Worm (Caenorhabditis elegans) whole organism, young adult: Measurements from ENCODE around the gene odr-10.

Experiments used
- B0336.3 ChIP-seq: fragments of 200-800 bp; sonication (Bioruptor generic); IDR thresholded peaks from 2 replicates; pipeline ENCODE4 v1.3.6; 2022; ENCODE audit warnings: missing genetic modification characterization, missing compliant biosample characterization
- C06A6.2 ChIP-seq: fragments of 200-800 bp; sonication (Bioruptor generic); conservative IDR thresholded peaks from 2 replicates; pipeline ENCODE4 v1.3.6; 2022; ENCODE audit warnings: missing genetic modification characterization, missing compliant biosample characterization
- C17E4.6 ChIP-seq: fragments of 200-800 bp; sonication (Bioruptor generic); IDR thresholded peaks from 2 replicates; pipeline ENCODE4 v1.3.6; 2022; ENCODE audit warnings: missing genetic modification reagents, missing genetic modification characterization, missing compliant biosample characterization
- F10E7.11 ChIP-seq: sonication (generic microtip); optimal IDR thresholded peaks from 2 replicates; lab custom pipeline; 2017; ENCODE audit warnings: mild to moderate bottlenecking, missing genetic modification characterization, moderate library complexity, missing compliant biosample characterization
- F33H1.4 ChIP-seq: fragments of 200-800 bp; sonication (Bioruptor generic); IDR thresholded peaks from 2 replicates; pipeline ENCODE4 v1.3.6; 2022; ENCODE audit warnings: missing genetic modification reagents, missing genetic modification characterization, missing compliant biosample characterization
- F37B4.10 ChIP-seq: fragments of 200-800 bp; sonication (Bioruptor generic); IDR thresholded peaks from 2 replicates; pipeline ENCODE4 v1.3.6; 2022; ENCODE audit warnings: missing genetic modification characterization, missing compliant biosample characterization
- T26A5.8 ChIP-seq: sonication (generic microtip); optimal IDR thresholded peaks from 2 replicates; lab custom pipeline; 2016; ENCODE audit warnings: missing genetic modification characterization, missing compliant biosample characterization
- ZK185.1 ChIP-seq: sonication (generic microtip); optimal IDR thresholded peaks from 2 replicates; lab custom pipeline; 2016; ENCODE audit warnings: mild to moderate bottlenecking, missing genetic modification characterization, missing compliant biosample characterization; ENCODE audit not compliant: poor library complexity, severe bottlenecking
- bed-1 ChIP-seq: fragments of 200-800 bp; sonication (Bioruptor generic); IDR thresholded peaks from 2 replicates; pipeline ENCODE4 v1.3.6; 2022; ENCODE audit warnings: missing genetic modification reagents, missing genetic modification characterization, missing compliant biosample characterization
- bed-2 ChIP-seq: fragments of 200-800 bp; sonication (Bioruptor generic); IDR thresholded peaks from 2 replicates; pipeline ENCODE4 v1.3.6; 2022; ENCODE audit warnings: missing genetic modification reagents, missing genetic modification characterization, missing compliant biosample characterization
- cebp-1 ChIP-seq, 2 experiments: fragments of 200-800 bp in 1 of 2; sonication (Bioruptor generic) in 1 of 2; sonication (generic microtip) in 1 of 2; IDR thresholded peaks in 1 of 2; optimal IDR thresholded peaks in 1 of 2; 2 replicates each; pipeline versions ENCODE4 v1.3.6 to Lab custom; 2017 to 2022; ENCODE audit warnings: missing compliant biosample characterization in 2 of 2, missing genetic modification characterization in 2 of 2, mild to moderate bottlenecking in 1 of 2, missing genetic modification reagents in 1 of 2, moderate library complexity in 1 of 2
- cebp-2 ChIP-seq: fragments of 200-800 bp; sonication (Bioruptor generic); IDR thresholded peaks from 2 replicates; pipeline ENCODE4 v1.3.6; 2022; ENCODE audit warnings: missing genetic modification characterization, missing compliant biosample characterization
- ceh-91 ChIP-seq: fragments of 200-800 bp; sonication (Bioruptor generic); IDR thresholded peaks from 2 replicates; pipeline ENCODE4 v1.3.6; 2022; ENCODE audit warnings: missing genetic modification reagents, missing genetic modification characterization, missing compliant biosample characterization
- dox-1 ChIP-seq: fragments of 200-800 bp; sonication (Bioruptor generic); IDR thresholded peaks from 2 replicates; pipeline ENCODE4 v1.3.6; 2022; ENCODE audit warnings: missing genetic modification reagents, missing genetic modification characterization, missing compliant biosample characterization
- dpff-1 ChIP-seq: sonication (generic microtip); optimal IDR thresholded peaks from 2 replicates; lab custom pipeline; 2017; ENCODE audit warnings: mild to moderate bottlenecking, missing genetic modification characterization, missing compliant biosample characterization
- egrh-3 ChIP-seq: fragments of 200-800 bp; sonication (Bioruptor generic); IDR thresholded peaks from 2 replicates; pipeline ENCODE4 v1.3.6; 2022; ENCODE audit warnings: missing genetic modification reagents, missing genetic modification characterization, missing compliant biosample characterization
- hlh-26 ChIP-seq: fragments of 200-800 bp; sonication (Bioruptor generic); conservative IDR thresholded peaks from 2 replicates; pipeline ENCODE4 v1.3.6; 2022; ENCODE audit warnings: missing genetic modification reagents, missing genetic modification characterization, missing compliant biosample characterization
- hmg-1.2 ChIP-seq: fragments of 200-800 bp; sonication (Bioruptor generic); IDR thresholded peaks from 2 replicates; pipeline ENCODE4 v1.3.6; 2022; ENCODE audit warnings: missing genetic modification reagents, missing genetic modification characterization, missing compliant biosample characterization
- lir-1 ChIP-seq: fragments of 200-800 bp; sonication (Bioruptor generic); conservative IDR thresholded peaks from 2 replicates; pipeline ENCODE4 v1.3.6; 2022; ENCODE audit warnings: missing genetic modification reagents, missing genetic modification characterization, missing compliant biosample characterization
- lsl-1 ChIP-seq: fragments of 200-800 bp; sonication (Bioruptor generic); optimal IDR thresholded peaks from 2 replicates; lab custom pipeline; 2018; ENCODE audit warnings: mild to moderate bottlenecking, missing genetic modification characterization, moderate library complexity, missing compliant biosample characterization
- madf-3 ChIP-seq: fragments of 200-800 bp; sonication (Bioruptor generic); IDR thresholded peaks from 2 replicates; pipeline ENCODE4 v1.3.6; 2022; ENCODE audit warnings: missing genetic modification reagents, missing genetic modification characterization, missing compliant biosample characterization
- mxl-1 ChIP-seq: sonication (generic microtip); optimal IDR thresholded peaks from 2 replicates; lab custom pipeline; 2016; ENCODE audit warnings: missing genetic modification characterization, missing compliant biosample characterization
- nfya-1 ChIP-seq: sonication (generic microtip); optimal IDR thresholded peaks from 2 replicates; lab custom pipeline; 2017; ENCODE audit warnings: antibody characterized with exemption, missing compliant biosample characterization, missing genetic modification characterization, borderline replicate concordance; ENCODE audit not compliant: insufficient read depth
- nfyb-1 ChIP-seq: fragments of 200-800 bp; sonication (Bioruptor generic); IDR thresholded peaks from 2 replicates; pipeline ENCODE4 v1.3.6; 2022; ENCODE audit warnings: missing genetic modification reagents, missing genetic modification characterization, missing compliant biosample characterization
- nhr-27 ChIP-seq: fragments of 200-800 bp; sonication (Bioruptor generic); optimal IDR thresholded peaks from 2 replicates; lab custom pipeline; 2018; ENCODE audit warnings: mild to moderate bottlenecking, missing genetic modification characterization, moderate library complexity, missing compliant biosample characterization
- nhr-80 ChIP-seq: sonication (generic microtip); optimal IDR thresholded peaks from 2 replicates; lab custom pipeline; 2016; ENCODE audit warnings: missing genetic modification characterization, missing compliant biosample characterization
- rec-8 ChIP-seq, 2 experiments: sonication (generic microtip); optimal IDR thresholded peaks; 2 replicates each; lab custom pipeline; 2016; ENCODE audit warnings: mild to moderate bottlenecking in 2 of 2, missing genetic modification characterization in 2 of 2, missing genetic modification reagents in 2 of 2, missing genotype in 2 of 2, missing biosample characterization in 1 of 2, missing compliant biosample characterization in 1 of 2, moderate library complexity in 1 of 2
- rpc-1 ChIP-seq, 2 experiments: fragments of 150-350 bp in 1 of 2; sonication (generic microtip) in 1 of 2; optimal IDR thresholded peaks; 2 replicates each; lab custom pipeline; 2014 to 2018; ENCODE audit warnings: missing biosample characterization in 1 of 2, missing genetic modification characterization in 1 of 2, missing genetic modification reagents in 1 of 2, missing genotype in 1 of 2
- tbp1 ChIP-seq: fragments of 200-800 bp; sonication (Bioruptor generic); optimal IDR thresholded peaks from 2 replicates; lab custom pipeline; 2018; ENCODE audit warnings: mild to moderate bottlenecking, missing genetic modification characterization, missing compliant biosample characterization
- unc-62 ChIP-seq: fragments of 150-350 bp; optimal IDR thresholded peaks from 2 replicates; lab custom pipeline; 2014; ENCODE audit warnings: missing biosample characterization, missing genetic modification reagents, missing genetic modification characterization
- zfh-2 ChIP-seq: fragments of 200-800 bp; sonication (Bioruptor generic); conservative IDR thresholded peaks from 2 replicates; pipeline ENCODE4 v1.3.6; 2022; ENCODE audit warnings: missing genetic modification reagents, missing genetic modification characterization, missing compliant biosample characterization
- ztf-25 ChIP-seq: fragments of 200-800 bp; sonication (Bioruptor generic); IDR thresholded peaks from 2 replicates; pipeline ENCODE4 v1.3.6; 2022; ENCODE audit warnings: missing genetic modification reagents, missing genetic modification characterization, missing compliant biosample characterization
- ztf-28 ChIP-seq: fragments of 200-800 bp; sonication (Bioruptor generic); IDR thresholded peaks from 2 replicates; pipeline ENCODE4 v1.3.6; 2022; ENCODE audit warnings: missing genetic modification reagents, missing genetic modification characterization, missing compliant biosample characterization

Gene odr-10

DNA sequence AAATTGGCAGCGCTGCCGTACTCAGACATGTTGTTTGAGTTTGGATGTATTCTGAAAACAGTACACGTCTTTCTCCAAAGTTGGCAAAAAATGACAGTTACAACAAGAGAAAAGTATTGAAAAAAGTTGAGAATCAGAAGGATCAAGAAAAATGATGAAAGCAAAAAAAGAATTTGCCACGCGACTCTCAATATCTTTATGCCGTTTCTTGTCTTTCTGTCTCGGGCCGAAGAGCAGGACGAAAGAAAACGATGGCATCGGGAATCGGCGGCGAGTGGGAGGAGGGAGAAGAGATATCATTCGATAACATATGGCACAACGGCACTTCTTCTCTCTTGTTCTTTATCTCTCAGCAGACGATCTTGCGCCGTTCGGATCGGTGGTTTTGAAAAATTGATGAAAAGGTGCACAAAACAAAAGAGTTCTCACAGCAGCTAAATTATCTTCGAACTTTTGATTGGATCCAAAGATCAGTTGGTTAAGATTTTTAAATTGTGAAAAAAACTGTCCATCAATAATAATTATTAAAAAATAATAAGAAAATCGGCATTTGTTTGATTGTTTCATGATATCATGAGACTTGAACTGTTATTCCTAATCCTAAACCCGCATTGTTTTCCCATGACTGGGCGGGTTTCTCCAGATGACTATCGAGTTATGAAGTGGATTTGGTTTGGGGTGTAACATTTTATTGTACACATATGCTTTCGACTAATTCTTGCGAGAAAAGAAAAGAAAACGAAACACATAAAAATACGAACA is 42.3 kb downstream of the odr-10 start, which contains the start of gene gei-15:
TSS of gene gei-15 (minus strand) at position 51 of the 762 bp plus-strand sequence.
- TF ChIP-seq B0336.3 (GFP tag; lab: Robert Waterston, UW) (no peak), zfh-2 (GFP tag; lab: Robert Waterston, UW) (0 out of 2 replicates have a peak, but pooled peaks have one; percentile 37)
- TF ChIP-seq, all 124 proteins: peak for 1

DNA sequence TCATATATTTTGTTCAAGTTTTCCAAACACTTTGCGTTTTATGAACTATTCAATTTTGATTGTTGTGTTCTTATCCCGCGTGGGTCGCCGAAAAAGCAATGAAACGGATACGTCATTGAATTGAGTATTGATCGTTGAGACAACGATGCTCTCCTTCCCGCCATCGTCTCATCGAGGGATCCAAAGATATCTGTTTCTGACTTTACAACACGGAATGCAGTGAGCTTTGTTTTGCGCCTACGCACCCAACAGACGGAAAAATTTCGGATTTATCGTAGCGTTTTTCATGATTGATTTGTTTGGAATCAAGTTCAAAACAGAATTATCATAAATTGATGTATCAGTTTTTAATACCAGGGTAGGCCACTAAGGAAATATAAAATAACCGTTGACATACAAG is 43.2 kb downstream of the odr-10 start:
- TF ChIP-seq ztf-28 (no peak), F10E7.11 (tag; lab: Kevin White, UChicago) (no peak), nfyb-1 (no peak)

DNA sequence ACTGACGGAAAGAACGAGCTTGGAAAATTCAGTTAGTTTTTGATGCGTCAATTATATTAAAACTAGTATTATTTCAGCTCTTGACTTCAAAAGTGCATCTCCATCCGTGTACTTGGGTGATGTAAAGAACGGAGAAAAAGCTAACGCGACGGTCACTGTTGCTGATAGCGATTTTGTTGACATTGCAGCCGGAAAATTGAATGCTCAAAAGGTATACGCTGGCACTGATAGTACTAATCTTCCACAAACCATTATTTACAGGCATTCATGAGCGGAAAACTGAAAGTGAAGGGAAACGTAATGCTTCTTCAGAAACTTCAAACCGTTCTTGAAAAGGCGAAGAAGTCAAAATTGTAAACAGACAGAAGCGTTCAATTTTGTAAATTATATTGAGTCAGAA is 46.1 kb downstream of the odr-10 start:
- TF ChIP-seq nhr-80: peak; percentile 52
- TF ChIP-seq cebp-1 (GFP tag; IDR thresholded peaks at IDR 0.05; lab: Robert Waterston, UW): no peak
- TF ChIP-seq cebp-1 (tag; optimal IDR thresholded peaks at IDR 0.05; lab: Kevin White, UChicago): no peak
- no peak for TF ChIP-seq madf-3
- no peak for TF ChIP-seq bed-1
- TF ChIP-seq ZK185.1 (tag; lab: Kevin White, UChicago): no peak
- TF ChIP-seq, all 124 proteins: peak for 1

DNA sequence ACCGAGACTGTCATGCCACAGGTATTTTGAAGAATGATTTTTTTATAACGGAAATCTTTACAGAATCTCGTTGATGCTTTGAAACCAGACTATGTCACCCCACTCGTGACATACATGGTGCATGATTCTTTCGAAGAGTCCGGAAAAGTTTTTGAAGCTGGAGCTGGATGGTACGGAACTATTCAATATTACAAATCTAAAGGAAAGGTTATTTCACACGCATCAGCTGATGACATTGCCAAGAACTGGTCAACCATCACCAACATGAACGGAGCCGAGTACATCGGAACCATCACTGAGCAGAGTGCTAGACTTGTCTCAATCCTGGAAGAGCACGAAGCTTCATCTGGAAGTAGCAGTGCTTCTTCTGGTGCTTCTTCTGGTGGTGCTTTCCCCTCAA is 46.6 kb downstream of the odr-10 start:
- TF ChIP-seq nhr-27 (tag; lab: Kevin White, UChicago) (no peak), zfh-2 (GFP tag; lab: Robert Waterston, UW) (no peak), egrh-3 (GFP tag; lab: Robert Waterston, UW) (no peak), bed-2 (GFP tag; lab: Robert Waterston, UW) (no peak), ztf-25 (no peak), nfya-1 (tag; lab: Kevin White, UChicago) (no peak), lir-1 (no peak), C17E4.6 (GFP tag; lab: Robert Waterston, UW) (no peak), hlh-26 (GFP tag; lab: Robert Waterston, UW) (no peak), C06A6.2 (GFP tag; lab: Robert Waterston, UW) (no peak), madf-3 (no peak)

DNA sequence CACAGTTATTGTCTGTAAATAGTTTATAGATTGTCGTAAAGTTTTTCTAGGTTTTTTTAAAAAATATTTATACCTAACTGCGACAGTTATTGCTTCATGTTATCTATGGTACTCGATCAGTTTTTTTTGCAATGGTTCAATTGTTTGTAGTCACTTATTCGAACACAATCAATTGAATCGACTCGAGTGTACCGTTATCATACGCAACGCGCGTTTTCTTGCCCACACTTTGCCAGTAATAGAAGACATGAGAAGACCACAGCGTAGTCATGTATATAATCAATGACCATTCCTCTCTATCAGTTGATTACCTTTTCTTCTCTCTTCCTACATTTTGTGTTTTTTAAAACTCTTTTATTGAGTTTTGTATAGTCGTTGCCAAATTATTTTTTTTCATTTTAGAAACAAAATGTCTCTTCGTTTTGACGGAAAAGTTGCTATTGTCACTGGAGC is 47.7 kb downstream of the odr-10 start, which contains the start of gene dhs-28:
TSS of gene dhs-28 (plus strand) at position 403 of the 453 bp plus-strand sequence.
- TF ChIP-seq F37B4.10 (GFP tag; lab: Robert Waterston, UW) (no peak), rec-8 (tag; optimal IDR thresholded peaks at IDR 0.05; lab: Kevin White, UChicago) (no peak), mxl-1 (no peak), zfh-2 (GFP tag; lab: Robert Waterston, UW) (no peak), cebp-2 (GFP tag; lab: Robert Waterston, UW) (no peak), dpff-1 (no peak), tbp1 (GFP tag; lab: Kevin White, UChicago) (peak; percentile 23), hmg-1.2 (GFP tag; lab: Robert Waterston, UW) (no peak), dox-1 (no peak), nhr-80 (peak; percentile 85), lsl-1 (GFP tag; lab: Kevin White, UChicago) (no peak), ztf-25 (no peak), ceh-91 (GFP tag; lab: Robert Waterston, UW) (no peak), nfyb-1 (no peak), T26A5.8 (tag; lab: Kevin White, UChicago) (no peak), F33H1.4 (GFP tag; lab: Robert Waterston, UW) (no peak), rpc-1 (optimal IDR thresholded peaks at IDR 0.05; lab: Kevin White, UChicago) (no peak), rpc-1 (tag; optimal IDR thresholded peaks at IDR 0.05; lab: Kevin White, UChicago) (no peak), unc-62 (peak; percentile 6), cebp-1 (GFP tag; IDR thresholded peaks at IDR 0.05; lab: Robert Waterston, UW) (no peak), cebp-1 (tag; optimal IDR thresholded peaks at IDR 0.05; lab: Kevin White, UChicago) (peak; percentile 27)
